Worm (Caenorhabditis elegans) whole organism, L1 larva: Measurements from ENCODE around the gene C06A1.7.

Experiments used
- aly-2 ChIP-seq: fragments of 150-350 bp; optimal IDR thresholded peaks from 2 replicates; lab custom pipeline; 2014; ENCODE audit warnings: missing biosample characterization, missing genetic modification characterization
- ama-1 ChIP-seq: fragments of 150-350 bp; optimal IDR thresholded peaks from 2 replicates; lab custom pipeline; 2014
- ceh-63 ChIP-seq: fragments of 200-800 bp; sonication (Bioruptor generic); optimal IDR thresholded peaks from 2 replicates; lab custom pipeline; 2018; ENCODE audit warnings: mild to moderate bottlenecking, missing genetic modification characterization, missing compliant biosample characterization
- dpl-1 ChIP-seq, 3 experiments: fragments of 150-350 bp in 2 of 3; sonication (generic microtip) in 1 of 3; optimal IDR thresholded peaks; 2 replicates each; lab custom pipeline; 2014 to 2017; ENCODE audit warnings: missing biosample characterization in 3 of 3, missing genetic modification characterization in 3 of 3, missing genetic modification reagents in 3 of 3
- hlh-4 ChIP-seq: sonication (generic microtip); optimal IDR thresholded peaks from 2 replicates; lab custom pipeline; 2016; ENCODE audit warnings: mild to moderate bottlenecking, missing genetic modification characterization, missing compliant biosample characterization
- nhr-11 ChIP-seq: fragments of 150-350 bp; optimal IDR thresholded peaks from 2 replicates; lab custom pipeline; 2014; ENCODE audit warnings: missing biosample characterization, missing genetic modification characterization
- pqm-1 ChIP-seq: sonication (generic microtip); optimal IDR thresholded peaks from 3 replicates; lab custom pipeline; 2017; ENCODE audit warnings: missing biosample characterization, missing genetic modification characterization
- snpc-4 ChIP-seq: fragments of 150-350 bp; optimal IDR thresholded peaks from 2 replicates; lab custom pipeline; 2014; ENCODE audit warnings: missing biosample characterization, missing genetic modification characterization
- sup-37 ChIP-seq: fragments of 200-800 bp; sonication (Bioruptor generic); optimal IDR thresholded peaks from 2 replicates; lab custom pipeline; 2018; ENCODE audit warnings: mild to moderate bottlenecking, missing genetic modification characterization, missing compliant biosample characterization
- unc-62 ChIP-seq: fragments of 150-350 bp; optimal IDR thresholded peaks from 2 replicates; lab custom pipeline; 2014; ENCODE audit warnings: missing biosample characterization, missing genetic modification reagents, missing genetic modification characterization
- ztf-11 ChIP-seq, 2 experiments: sonication (generic microtip); optimal IDR thresholded peaks; 2 replicates each; lab custom pipeline; 2016 to 2017; ENCODE audit warnings: missing genetic modification characterization in 2 of 2, missing biosample characterization in 1 of 2, missing compliant biosample characterization in 1 of 2

ce11 chrII:10529218-10529751, 35.4 kb upstream of the C06A1.7 start:
- no peak for TF ChIP-seq ama-1
- TF ChIP-seq pqm-1: no peak
- no peak for TF ChIP-seq sup-37 (GFP tag; lab: Kevin White, UChicago)
- TF ChIP-seq ceh-63 (GFP tag; lab: Kevin White, UChicago): no peak
- TF ChIP-seq dpl-1 (GFP tag; optimal IDR thresholded peaks at IDR 0.05; lab: Kevin White, UChicago): no peak
- no peak for TF ChIP-seq unc-62 (GFP tag; lab: Kevin White, UChicago)
- no peak for TF ChIP-seq ztf-11 (tag; optimal IDR thresholded peaks at IDR 0.05; lab: Kevin White, UChicago)
- TF ChIP-seq aly-2 (tag; lab: Kevin White, UChicago): no peak
- no peak for TF ChIP-seq nhr-11
- TF ChIP-seq hlh-4: no peak
- no peak for TF ChIP-seq snpc-4
